Worm (Caenorhabditis elegans) whole organism, young adult: ENCODE results near the gene pals-17.

Experiments used
- Y67H2A.10 ChIP-seq: fragments of 200-800 bp; sonication (Bioruptor generic); conservative IDR thresholded peaks from 2 replicates; pipeline ENCODE4 v1.3.6; 2022; ENCODE audit warnings: missing genetic modification reagents, missing genetic modification characterization, missing compliant biosample characterization
- ama-1 ChIP-seq, 3 experiments: fragments of 150-350 bp in 1 of 3; sonication (generic microtip) in 2 of 3; optimal IDR thresholded peaks; 2 replicates each; lab custom pipeline; 2014 to 2018; ENCODE audit warnings: missing biosample characterization in 2 of 3, missing genetic modification characterization in 2 of 3, missing genetic modification reagents in 2 of 3
- attf-3 ChIP-seq: fragments of 200-800 bp; sonication (Bioruptor generic); conservative IDR thresholded peaks from 2 replicates; pipeline ENCODE4 v1.3.6; 2022; ENCODE audit warnings: missing genetic modification reagents, missing genetic modification characterization, missing compliant biosample characterization
- die-1 ChIP-seq: sonication (generic microtip); optimal IDR thresholded peaks from 2 replicates; lab custom pipeline; 2016; ENCODE audit warnings: missing genotype, mild to moderate bottlenecking, missing genetic modification characterization, missing compliant biosample characterization
- egl-18 ChIP-seq: fragments of 200-800 bp; sonication (Bioruptor generic); IDR thresholded peaks from 2 replicates; pipeline ENCODE4 v1.3.6; 2022; ENCODE audit warnings: missing genetic modification reagents, missing genetic modification characterization, missing compliant biosample characterization
- hlh-26 ChIP-seq: fragments of 200-800 bp; sonication (Bioruptor generic); conservative IDR thresholded peaks from 2 replicates; pipeline ENCODE4 v1.3.6; 2022; ENCODE audit warnings: missing genetic modification reagents, missing genetic modification characterization, missing compliant biosample characterization
- nhr-120 ChIP-seq: fragments of 200-800 bp; sonication (Bioruptor generic); IDR thresholded peaks from 2 replicates; pipeline ENCODE4 v1.3.6; 2022; ENCODE audit warnings: missing genetic modification characterization, missing compliant biosample characterization
- repo-1 ChIP-seq: sonication (generic microtip); optimal IDR thresholded peaks from 2 replicates; lab custom pipeline; 2017; ENCODE audit warnings: mild to moderate bottlenecking, missing genetic modification characterization, missing compliant biosample characterization
- sea-2 ChIP-seq: fragments of 200-800 bp; sonication (Bioruptor generic); IDR thresholded peaks from 2 replicates; pipeline ENCODE4 v1.3.6; 2022; ENCODE audit warnings: missing genetic modification characterization, missing compliant biosample characterization
- snpc-1.1 ChIP-seq: sonication (generic microtip); optimal IDR thresholded peaks from 2 replicates; lab custom pipeline; 2017; ENCODE audit warnings: missing genetic modification characterization, mild to moderate bottlenecking, missing compliant biosample characterization, antibody characterized with exemption, moderate library complexity, missing genotype, missing genetic modification reagents; ENCODE audit not compliant: insufficient read depth
- snpc-4 ChIP-seq, 5 experiments: fragments of 150-350 bp in 1 of 5; sonication (generic microtip) in 4 of 5; optimal IDR thresholded peaks; 2 replicates each; lab custom pipeline; 2014 to 2018; ENCODE audit warnings: missing genetic modification characterization in 5 of 5, missing biosample characterization in 3 of 5, antibody characterized with exemption in 2 of 5, mild to moderate bottlenecking in 2 of 5, missing compliant biosample characterization in 2 of 5, missing genotype in 2 of 5, moderate library complexity in 2 of 5, missing genetic modification reagents in 1 of 5
- ztf-18 ChIP-seq: sonication (generic microtip); optimal IDR thresholded peaks from 2 replicates; lab custom pipeline; 2016; ENCODE audit warnings: missing genotype, mild to moderate bottlenecking, missing genetic modification characterization, missing compliant biosample characterization
- ztf-6 ChIP-seq: fragments of 200-800 bp; sonication (Bioruptor generic); IDR thresholded peaks from 2 replicates; pipeline ENCODE4 v1.3.6; 2022; ENCODE audit warnings: missing genetic modification reagents, missing genetic modification characterization, missing compliant biosample characterization

DNA sequence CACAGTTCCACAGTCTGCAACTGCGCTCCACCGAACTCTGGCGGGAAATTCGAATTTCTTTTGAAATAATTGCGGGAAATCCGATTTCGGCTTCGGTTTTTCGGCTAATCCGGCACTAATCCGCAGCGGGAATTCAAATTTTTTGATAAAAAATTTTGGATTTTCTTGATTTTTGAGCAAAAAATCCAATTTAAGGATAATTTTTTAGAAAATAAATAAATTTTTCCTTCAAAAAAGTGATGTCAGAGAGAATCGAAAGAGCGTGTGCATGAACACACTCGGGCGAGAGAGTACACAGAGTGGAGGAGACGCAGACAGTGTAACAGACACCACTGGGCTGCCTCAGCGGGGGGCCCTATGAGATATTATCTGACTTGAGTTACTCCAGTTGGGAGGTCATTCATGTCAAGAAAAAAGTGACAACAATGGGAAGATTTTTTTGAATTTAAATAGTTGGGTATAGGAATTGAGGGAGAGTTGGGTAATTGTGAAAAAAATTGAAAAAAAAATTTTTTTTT lies 38.3 kb upstream of the pals-17 start:
- TF ChIP-seq egl-18: no peak
- no peak for TF ChIP-seq snpc-4 (GFP tag; optimal IDR thresholded peaks at IDR 0.05; lab: Kevin White, UChicago)
- TF ChIP-seq snpc-4 (tag; optimal IDR thresholded peaks at IDR 0.05; lab: Kevin White, UChicago): no peak
- TF ChIP-seq Y67H2A.10: no peak
- TF ChIP-seq attf-3 (GFP tag; lab: Robert Waterston, UW): no peak
- no peak for TF ChIP-seq die-1
- TF ChIP-seq hlh-26 (GFP tag; lab: Robert Waterston, UW): no peak
- no peak for TF ChIP-seq snpc-1.1 (tag; lab: Kevin White, UChicago)
- no peak for TF ChIP-seq repo-1 (tag; lab: Kevin White, UChicago)
- TF ChIP-seq nhr-120 (GFP tag; lab: Robert Waterston, UW): no peak
- no peak for TF ChIP-seq ztf-18
- no peak for TF ChIP-seq sea-2 (GFP tag; lab: Robert Waterston, UW)
- TF ChIP-seq ztf-6: no peak
- no peak for TF ChIP-seq ama-1 (optimal IDR thresholded peaks at IDR 0.05; lab: Kevin White, UChicago)
- TF ChIP-seq ama-1 (GFP tag; optimal IDR thresholded peaks at IDR 0.05; lab: Kevin White, UChicago): no peak
